Worm (Caenorhabditis elegans) whole organism, L2 larva: ENCODE data around the gene eif-3.L.

ENCODE experiments used
- R02D3.7 ChIP-seq: fragments of 150-350 bp; optimal IDR thresholded peaks from 2 replicates; lab custom pipeline; 2014; ENCODE audit warnings: missing biosample characterization, missing genetic modification characterization
- fos-1 ChIP-seq: fragments of 150-350 bp; optimal IDR thresholded peaks from 2 replicates; lab custom pipeline; 2014; ENCODE audit warnings: missing biosample characterization, missing genetic modification characterization
- lin-39 ChIP-seq: fragments of 150-350 bp; optimal IDR thresholded peaks from 2 replicates; lab custom pipeline; 2014; ENCODE audit warnings: missing biosample characterization, missing genetic modification reagents, missing genetic modification characterization
- lsy-2 ChIP-seq, 2 experiments: fragments of 150-350 bp in 1 of 2; sonication (generic microtip) in 1 of 2; optimal IDR thresholded peaks; 2 replicates each; lab custom pipeline; 2014 to 2017; ENCODE audit warnings: missing biosample characterization in 2 of 2, missing genetic modification characterization in 2 of 2
- mab-5 ChIP-seq: fragments of 150-350 bp; optimal IDR thresholded peaks from 2 replicates; lab custom pipeline; 2014; ENCODE audit warnings: missing biosample characterization, missing genetic modification characterization
- nhr-11 ChIP-seq: fragments of 150-350 bp; optimal IDR thresholded peaks from 2 replicates; lab custom pipeline; 2014; ENCODE audit warnings: missing biosample characterization, missing genetic modification characterization
- nhr-25 ChIP-seq: fragments of 150-350 bp; sonication (generic microtip); optimal IDR thresholded peaks from 3 replicates; lab custom pipeline; 2014; ENCODE audit warnings: missing biosample characterization, missing genetic modification characterization
- unc-39 ChIP-seq: fragments of 150-350 bp; optimal IDR thresholded peaks from 2 replicates; lab custom pipeline; 2014; ENCODE audit warnings: missing biosample characterization, missing genetic modification characterization
- unc-62 ChIP-seq: fragments of 150-350 bp; optimal IDR thresholded peaks from 2 replicates; lab custom pipeline; 2014; ENCODE audit warnings: missing biosample characterization, missing genetic modification reagents, missing genetic modification characterization

DNA sequence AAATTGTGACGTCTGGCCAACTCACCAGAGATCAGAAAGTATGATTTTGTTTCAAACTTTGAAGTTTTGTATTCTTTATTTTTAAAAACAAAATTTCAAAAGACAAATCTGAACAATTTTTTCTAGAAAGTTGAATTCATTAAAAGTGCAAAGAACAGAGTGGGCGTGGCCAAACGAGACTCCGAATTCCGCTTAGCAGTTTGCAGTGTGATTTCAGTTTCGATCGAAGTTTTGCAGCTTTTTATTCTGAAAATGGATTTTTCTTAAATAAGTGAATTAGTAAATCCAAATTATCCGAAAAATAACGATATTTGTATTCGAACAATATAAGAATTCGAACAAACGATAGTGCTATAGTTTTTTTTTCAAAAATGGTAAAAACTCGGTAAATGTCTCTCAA is 11.2 kb upstream of the eif-3.L start:
- no peak for TF ChIP-seq fos-1 (tag; lab: Kevin White, UChicago)
- TF ChIP-seq unc-39 (tag; lab: Kevin White, UChicago) = no peak
- TF ChIP-seq nhr-25 (tag; lab: Kevin White, UChicago) = no peak
- TF ChIP-seq lsy-2 (tag; optimal IDR thresholded peaks at IDR 0.05; lab: Kevin White, UChicago) = no peak
- no peak for TF ChIP-seq nhr-11 (tag; lab: Kevin White, UChicago)
- no peak for TF ChIP-seq lin-39 (tag; lab: Kevin White, UChicago)
- TF ChIP-seq unc-62 = no peak
- TF ChIP-seq mab-5 (tag; lab: Kevin White, UChicago) = no peak
- no peak for TF ChIP-seq R02D3.7 (tag; lab: Kevin White, UChicago)
